Worm (Caenorhabditis elegans) whole organism, L4 larva: ENCODE measurements around the gene srj-25.

ENCODE experiments used
- F10B5.3 ChIP-seq: sonication (generic microtip); optimal IDR thresholded peaks from 2 replicates; lab custom pipeline; 2016; ENCODE audit warnings: mild to moderate bottlenecking, missing genetic modification characterization, missing compliant biosample characterization
- F44E2.7 ChIP-seq: fragments of 200-800 bp; sonication (Bioruptor generic); IDR thresholded peaks from 2 replicates; pipeline ENCODE4 v2.1.2; 2022; ENCODE audit warnings: missing genetic modification characterization, missing compliant biosample characterization
- F49E8.2 ChIP-seq: sonication (generic microtip); optimal IDR thresholded peaks from 2 replicates; lab custom pipeline; 2016; ENCODE audit warnings: missing compliant biosample characterization, mild to moderate bottlenecking, missing genetic modification characterization, borderline replicate concordance
- Y75B8A.6 ChIP-seq: fragments of 200-800 bp; sonication (Bioruptor generic); IDR thresholded peaks from 2 replicates; pipeline ENCODE4 v1.3.6; 2022; ENCODE audit warnings: missing genetic modification reagents, missing genetic modification characterization, missing compliant biosample characterization
- aha-1 ChIP-seq: fragments of 150-350 bp; peaks from one replicate; lab custom pipeline; 2014; ENCODE audit warnings: missing biosample characterization, missing genetic modification characterization
- aly-2 ChIP-seq: sonication (generic microtip); optimal IDR thresholded peaks from 2 replicates; lab custom pipeline; 2018; ENCODE audit warnings: missing biosample characterization, missing genetic modification characterization
- dmd-9 ChIP-seq: fragments of 200-800 bp; sonication (Bioruptor generic); IDR thresholded peaks from 2 replicates; pipeline ENCODE4 v1.3.6; 2022; ENCODE audit warnings: missing genetic modification reagents, missing genetic modification characterization, missing compliant biosample characterization
- dve-1 ChIP-seq: sonication (generic microtip); optimal IDR thresholded peaks from 2 replicates; lab custom pipeline; 2017; ENCODE audit warnings: antibody characterized with exemption, mild to moderate bottlenecking, missing genetic modification characterization, missing compliant biosample characterization; ENCODE audit not compliant: insufficient read depth
- lin-29 ChIP-seq: fragments of 200-800 bp; sonication (Bioruptor generic); IDR thresholded peaks from 2 replicates; pipeline ENCODE4 v1.3.6; 2022; ENCODE audit warnings: missing genetic modification reagents, missing genetic modification characterization, missing compliant biosample characterization
- lir-3 ChIP-seq: sonication (generic microtip); optimal IDR thresholded peaks from 2 replicates; lab custom pipeline; 2016; ENCODE audit warnings: mild to moderate bottlenecking, missing genetic modification characterization, missing compliant biosample characterization
- madf-5 ChIP-seq, 2 experiments: fragments of 200-800 bp; sonication (Bioruptor generic); IDR thresholded peaks; 2 replicates each; pipeline ENCODE4 v1.3.6; 2022; ENCODE audit warnings: missing compliant biosample characterization in 2 of 2, missing genetic modification characterization in 2 of 2
- madf-9 ChIP-seq: fragments of 200-800 bp; sonication (Bioruptor generic); conservative IDR thresholded peaks from 2 replicates; pipeline ENCODE4 v1.3.6; 2022; ENCODE audit warnings: missing genetic modification reagents, missing genetic modification characterization, missing compliant biosample characterization
- mes-2 ChIP-seq: sonication (generic microtip); optimal IDR thresholded peaks from 2 replicates; lab custom pipeline; 2016; ENCODE audit warnings: missing genotype, mild to moderate bottlenecking, missing genetic modification characterization, missing compliant biosample characterization; ENCODE audit not compliant: poor library complexity, severe bottlenecking
- mxl-2 ChIP-seq: fragments of 200-800 bp; sonication (Bioruptor generic); conservative IDR thresholded peaks from 2 replicates; pipeline ENCODE4 v1.3.6; 2022; ENCODE audit warnings: missing genetic modification reagents, missing genetic modification characterization, missing compliant biosample characterization
- php-3 ChIP-seq: fragments of 200-800 bp; sonication (Bioruptor generic); IDR thresholded peaks from 2 replicates; pipeline ENCODE4 v1.3.6; 2022; ENCODE audit warnings: missing genetic modification reagents, missing genetic modification characterization, missing compliant biosample characterization
- saeg-2 ChIP-seq: fragments of 200-800 bp; sonication (Bioruptor generic); IDR thresholded peaks from 2 replicates; pipeline ENCODE4 v1.3.6; 2022; ENCODE audit warnings: missing genetic modification reagents, missing genetic modification characterization, missing compliant biosample characterization
- set-16 ChIP-seq: fragments of 200-800 bp; sonication (Bioruptor generic); IDR thresholded peaks from 2 replicates; pipeline ENCODE4 v1.3.6; 2022; ENCODE audit warnings: missing genetic modification reagents, missing genetic modification characterization, missing compliant biosample characterization
- skn-1 ChIP-seq: fragments of 150-350 bp; optimal IDR thresholded peaks from 2 replicates; lab custom pipeline; 2014; ENCODE audit warnings: missing biosample characterization, missing genetic modification characterization
- unc-62 ChIP-seq, 3 experiments: fragments of 150-350 bp in 1 of 3; sonication (generic microtip); optimal IDR thresholded peaks in 2 of 3; peaks in 1 of 3; 1 replicate in 1 of 3; 2 replicates in 2 of 3; lab custom pipeline; 2014 to 2017; ENCODE audit warnings: missing biosample characterization in 3 of 3, missing genetic modification characterization in 3 of 3, missing genetic modification reagents in 3 of 3, missing genotype in 1 of 3
- ztf-11 ChIP-seq: fragments of 150-350 bp; optimal IDR thresholded peaks from 2 replicates; lab custom pipeline; 2014; ENCODE audit warnings: missing biosample characterization, missing genetic modification characterization

Gene srj-25

ce11 chrV:692720-693422 is 43.2 kb downstream of the srj-25 start, which contains the start of gene srx-4:
TSS of gene srx-4 (minus strand) at chrV:692770.
- TF ChIP-seq saeg-2 (no peak), unc-62 (GFP tag; optimal IDR thresholded peaks at IDR 0.05 in 1 of 2; lab: Kevin White, UChicago) (peak in 1 of 2 experiments; percentile 90), unc-62 (tag; optimal IDR thresholded peaks at IDR 0.05; lab: Kevin White, UChicago) (no peak)

ce11 chrV:689538-689937 is 46.5 kb downstream of the srj-25 start:
- TF ChIP-seq Y75B8A.6 (no peak), aha-1 (peak; percentile 72), php-3 (GFP tag; lab: Robert Waterston, UW) (0 out of 2 replicates have a peak, but pooled peaks have one; percentile 26), set-16 (peak; percentile 87), madf-5 (GFP tag; IDR thresholded peaks at IDR 0.05; lab: Robert Waterston, UW) (0 out of 4 replicates have a peak, but pooled peaks of 1 of the 2 experiments have one; percentile 24)
- TF ChIP-seq, all 104 proteins: peak for 4

ce11 chrV:687384-687783 is 48.7 kb downstream of the srj-25 start, which contains the start of gene H25P19.1:
TSS of gene H25P19.1 (plus strand) at chrV:687684.
- TF ChIP-seq ztf-11 (tag; lab: Kevin White, UChicago) (no peak), F10B5.3 (no peak), lir-3 (tag; lab: Kevin White, UChicago) (no peak), F49E8.2 (tag; lab: Kevin White, UChicago) (no peak), aly-2 (tag; lab: Kevin White, UChicago) (no peak), dve-1 (tag; lab: Kevin White, UChicago) (no peak), lin-29 (GFP tag; lab: Robert Waterston, UW) (no peak), mes-2 (no peak), mxl-2 (GFP tag; lab: Robert Waterston, UW) (no peak), skn-1 (no peak), F44E2.7 (GFP tag; lab: Robert Waterston, UW) (no peak), madf-9 (GFP tag; lab: Robert Waterston, UW) (no peak), dmd-9 (GFP tag; lab: Robert Waterston, UW) (no peak)
